Worm (Caenorhabditis elegans): ENCODE measurements around the gene tag-77.

DNA sequence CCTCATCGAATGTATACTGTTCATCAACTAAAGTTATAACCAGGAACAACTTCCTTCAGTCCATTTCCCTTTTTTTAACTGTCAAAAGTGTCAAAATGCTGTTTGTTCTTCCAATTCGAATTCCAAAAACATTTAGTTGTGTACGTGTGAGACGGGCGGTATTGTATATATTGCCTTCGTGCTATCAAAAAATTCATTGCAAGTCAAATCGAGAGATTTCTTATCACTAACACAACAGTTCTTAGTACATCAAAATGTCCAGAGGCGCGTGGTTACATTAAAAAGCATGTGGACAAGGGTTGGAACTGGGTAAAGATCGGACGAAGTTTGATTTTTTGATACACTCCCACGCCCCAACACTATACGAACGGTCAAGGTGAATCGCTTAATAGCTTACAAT lies 18.0 kb upstream of the tag-77 start:
- TF ChIP-seq mep-1 (tag; optimal IDR thresholded peaks at IDR 0.05) (no peak), sem-2 (GFP tag; optimal IDR thresholded peaks at IDR 0.05) (no peak)
